Fruit fly (Drosophila melanogaster): ENCODE data around the gene ringer.
A peak's percentile ranks its signal among the peaks of the same experiment; 100 is the strongest.

Gene ringer

DNA sequence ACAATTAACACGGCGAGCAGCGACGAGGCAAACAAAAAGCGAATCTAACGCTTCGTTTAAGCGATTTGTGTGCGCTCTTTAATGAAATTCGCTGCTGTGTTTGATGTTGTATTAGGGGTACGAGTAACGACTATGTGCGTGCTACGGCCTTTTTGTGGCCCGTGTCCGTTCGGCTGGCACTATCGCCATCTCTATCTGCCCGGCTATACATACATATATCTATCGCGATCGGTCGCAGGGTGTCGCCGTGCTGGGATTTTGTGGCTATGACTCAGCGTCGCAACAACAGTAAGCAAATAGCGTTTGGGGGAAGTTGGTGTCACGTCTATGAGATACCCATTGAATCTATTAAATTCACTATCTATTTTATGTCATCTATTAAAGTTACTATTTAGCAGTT lies 34.5 kb upstream of the ringer start (continued):
- TF ChIP-seq CG15696 (tag; optimal IDR thresholded peaks at IDR 0.05) (no peak), lab (GFP tag; optimal IDR thresholded peaks at IDR 0.05) (peak; percentile 22), CG4707 (GFP tag; optimal IDR thresholded peaks at IDR 0.05) (no peak), CG7372 (GFP tag; IDR thresholded peaks at IDR 0.05) (no peak), Hand (GFP tag; optimal IDR thresholded peaks at IDR 0.05) (no peak), sisA (GFP tag; IDR thresholded peaks at IDR 0.05) (no peak), sug (tag; optimal IDR thresholded peaks at IDR 0.05) (peak; percentile 5), h (optimal IDR thresholded peaks at IDR 0.05) (no peak), NFAT (GFP tag; IDR thresholded peaks at IDR 0.05) (0 out of 2 replicates have a peak, but pooled peaks have one; percentile 4), CG6175 (GFP tag; IDR thresholded peaks at IDR 0.05) (peak; percentile 81; the same call in 2 of the 3 replicates), pfk (GFP tag; optimal IDR thresholded peaks at IDR 0.05) (no peak), grn (GFP tag; optimal IDR thresholded peaks at IDR 0.05) (no peak)

DNA sequence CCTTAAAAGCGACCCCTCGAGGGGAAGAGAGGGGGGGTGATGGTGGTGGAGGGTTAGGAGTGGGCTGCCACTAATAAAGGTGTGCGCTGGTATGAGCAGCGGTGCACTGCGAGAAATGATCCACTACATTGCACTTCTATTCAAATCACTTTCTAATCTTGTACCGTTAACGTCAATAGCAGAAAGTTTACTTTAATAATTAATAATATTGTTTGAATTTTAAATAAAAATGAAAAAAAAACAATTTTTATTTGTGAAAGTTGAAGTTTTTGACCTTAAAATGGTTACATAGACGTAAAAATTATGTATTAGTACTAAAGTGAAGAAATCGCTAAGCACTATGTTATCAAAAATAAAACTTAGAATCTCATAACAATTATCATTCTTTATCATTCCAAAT lies 33.6 kb upstream of the ringer start:
- peak; percentile 17; the same call in 1 of the 2 replicates for TF ChIP-seq CG6689 (GFP tag; IDR thresholded peaks at IDR 0.05)
- TF ChIP-seq fd3F (GFP tag; optimal IDR thresholded peaks at IDR 0.05): no peak
- TF ChIP-seq bsh (GFP tag; optimal IDR thresholded peaks at IDR 0.05): peak in 1 of 2 experiments; percentile 9
- TF ChIP-seq CG2712 (tag; optimal IDR thresholded peaks at IDR 0.05): peak; percentile 27
- peak; percentile 32 for TF ChIP-seq nmo (GFP tag; optimal IDR thresholded peaks at IDR 0.05)
- peak; percentile 33 for TF ChIP-seq CG9437 (GFP tag; optimal IDR thresholded peaks at IDR 0.05)
- TF ChIP-seq CG18262 (tag; optimal IDR thresholded peaks at IDR 0.05): peak; percentile 24
- peak; percentile 3 for TF ChIP-seq CG12391 (tag; optimal IDR thresholded peaks at IDR 0.05)
- TF ChIP-seq Hr78 (GFP tag; optimal IDR thresholded peaks at IDR 0.05): no peak
- TF ChIP-seq schlank (tag; optimal IDR thresholded peaks at IDR 0.05): no peak
- 0 out of 2 replicates have a peak, but pooled peaks have one; percentile 7 for TF ChIP-seq sisA (GFP tag; IDR thresholded peaks at IDR 0.05)
- TF ChIP-seq CG14441 (GFP tag; IDR thresholded peaks at IDR 0.05): peak; percentile 27; the same call in 1 of the 2 replicates
- peak; percentile 40 for TF ChIP-seq CG7839 (tag; optimal IDR thresholded peaks at IDR 0.05)
- no peak for TF ChIP-seq Hmx (GFP tag; optimal IDR thresholded peaks at IDR 0.05)
- peak; percentile 21 for TF ChIP-seq CG30403 (GFP tag; optimal IDR thresholded peaks at IDR 0.05)
- TF ChIP-seq CG17612 (GFP tag; IDR thresholded peaks at IDR 0.05): peak; percentile 50; the same call in 1 of the 2 replicates
- TF ChIP-seq CG9727 (GFP tag; optimal IDR thresholded peaks at IDR 0.05): peak; percentile 30
- TF ChIP-seq MTF-1 (GFP tag; optimal IDR thresholded peaks at IDR 0.05; ENCODE audit: borderline replicate concordance): no peak
- TF ChIP-seq CG7556 (GFP tag; optimal IDR thresholded peaks at IDR 0.05): peak; percentile 22
- no peak for TF ChIP-seq CG11723 (GFP tag; optimal IDR thresholded peaks at IDR 0.05)
- TF ChIP-seq Ada2b (GFP tag; IDR thresholded peaks at IDR 0.05): no peak
- peak; percentile 1 for TF ChIP-seq CG10267 (tag; optimal IDR thresholded peaks at IDR 0.05)
- peak; percentile 41 for TF ChIP-seq grau (tag; optimal IDR thresholded peaks at IDR 0.05)
- TF ChIP-seq Blimp-1 (GFP tag; optimal IDR thresholded peaks at IDR 0.05): peak; percentile 5
- TF ChIP-seq Awh (GFP tag; IDR thresholded peaks at IDR 0.05): no peak
- TF ChIP-seq CG11504 (tag; optimal IDR thresholded peaks at IDR 0.05): peak; percentile 60
- no peak for TF ChIP-seq scrt (GFP tag; optimal IDR thresholded peaks at IDR 0.05)
- peak; percentile 29 for TF ChIP-seq Sox100B (GFP tag; optimal IDR thresholded peaks at IDR 0.05)
- no peak for TF ChIP-seq ato (GFP tag; IDR thresholded peaks at IDR 0.05; ENCODE audit: partially characterized antibody)
- 0 out of 2 replicates have a peak, but pooled peaks have one; percentile 29 for TF ChIP-seq CG32772 (GFP tag; IDR thresholded peaks at IDR 0.05)
- peak in 1 of 2 experiments; percentile 30 for TF ChIP-seq Hr51 (GFP tag; optimal IDR thresholded peaks at IDR 0.05)
- peak; percentile 23 for TF ChIP-seq Sox102F (GFP tag; optimal IDR thresholded peaks at IDR 0.05)
- TF ChIP-seq CG31441 (GFP tag; IDR thresholded peaks at IDR 0.05): peak; percentile 43; the same call in 1 of the 2 replicates
- TF ChIP-seq CG2678 (tag; optimal IDR thresholded peaks at IDR 0.05): peak; percentile 62
- peak; percentile 61 for TF ChIP-seq phol (tag; optimal IDR thresholded peaks at IDR 0.05)
- TF ChIP-seq vvl (GFP tag; IDR thresholded peaks at IDR 0.05): no peak
- peak; percentile 16 for TF ChIP-seq CoRest (tag; optimal IDR thresholded peaks at IDR 0.05)

Measured in whole organism, embryonic.